Fruit fly (Drosophila melanogaster): Measurements from ENCODE around the gene CG44037.

CG44037 gene

dm6 chr3R:12258437-12258836 lies at the start of gene CG44037, which contains the start of gene svp:
TSS of gene CG44037 (plus strand) at chr3R:12258737.
TSS of gene svp (plus strand) at chr3R:12258737.
- no peak for TF ChIP-seq Sin3A (optimal IDR thresholded peaks at IDR 0.05)
- TF ChIP-seq insv (optimal IDR thresholded peaks at IDR 0.05), result no peak
- TF ChIP-seq ttk (optimal IDR thresholded peaks at IDR 0.05), result no peak

dm6 chr3R:12210260-12210659 lies 48.3 kb upstream of the CG44037 start, which contains the start of gene CG4830:
TSS of gene CG4830 (minus strand) at chr3R:12210360.
- no peak for TF ChIP-seq Sin3A (optimal IDR thresholded peaks at IDR 0.05)
- TF ChIP-seq ttk (optimal IDR thresholded peaks at IDR 0.05), result no peak
- TF ChIP-seq insv (optimal IDR thresholded peaks at IDR 0.05), result no peak
- no peak for TF ChIP-seq Myc (optimal IDR thresholded peaks at IDR 0.05)
- no peak for TF ChIP-seq psq (optimal IDR thresholded peaks at IDR 0.05)
- no peak for TF ChIP-seq h (optimal IDR thresholded peaks at IDR 0.05)

dm6 chr3R:12211552-12211951 lies 47.0 kb upstream of the CG44037 start:
- TF ChIP-seq insv (optimal IDR thresholded peaks at IDR 0.05), result no peak
- TF ChIP-seq ttk (optimal IDR thresholded peaks at IDR 0.05), result no peak
- no peak for TF ChIP-seq Sin3A (optimal IDR thresholded peaks at IDR 0.05)
- no peak for TF ChIP-seq psq (optimal IDR thresholded peaks at IDR 0.05)
- no peak for TF ChIP-seq Myc (optimal IDR thresholded peaks at IDR 0.05)
- TF ChIP-seq h (optimal IDR thresholded peaks at IDR 0.05), result no peak

- TF ChIP-seq h (optimal IDR thresholded peaks at IDR 0.05), result no peak
- no peak for TF ChIP-seq Myc (optimal IDR thresholded peaks at IDR 0.05)
- TF ChIP-seq ttk (optimal IDR thresholded peaks at IDR 0.05), result no peak
- no peak for TF ChIP-seq insv (optimal IDR thresholded peaks at IDR 0.05)
- no peak for TF ChIP-seq Sin3A (optimal IDR thresholded peaks at IDR 0.05)
- no peak for TF ChIP-seq psq (optimal IDR thresholded peaks at IDR 0.05)
These were observed 44.3 kb upstream of the CG44037 start, which contains the start of gene CG14742 for dm6 chr3R:12214201-12214600. TSS of gene CG14742 (plus strand) at chr3R:12214501.

dm6 chr3R:12219497-12219896 lies 39.0 kb upstream of the CG44037 start, which contains the start of gene Cog1:
TSS of gene Cog1 (minus strand) at chr3R:12219686.
- no peak for TF ChIP-seq h (optimal IDR thresholded peaks at IDR 0.05)

dm6 chr3R:12221366-12221916 lies 37.1 kb upstream of the CG44037 start, which contains the start of gene CG4860:
TSS of gene CG4860 (minus strand) at chr3R:12221464.
- TF ChIP-seq Myc (optimal IDR thresholded peaks at IDR 0.05), result no peak
- TF ChIP-seq insv (optimal IDR thresholded peaks at IDR 0.05), result no peak
- TF ChIP-seq Sin3A (optimal IDR thresholded peaks at IDR 0.05), result no peak
- TF ChIP-seq ttk (optimal IDR thresholded peaks at IDR 0.05), result no peak
- no peak for TF ChIP-seq psq (optimal IDR thresholded peaks at IDR 0.05)
- TF ChIP-seq h (optimal IDR thresholded peaks at IDR 0.05), result no peak

- TF ChIP-seq ttk (optimal IDR thresholded peaks at IDR 0.05), result no peak
- no peak for TF ChIP-seq Myc (optimal IDR thresholded peaks at IDR 0.05)
- TF ChIP-seq insv (optimal IDR thresholded peaks at IDR 0.05), result no peak
- no peak for TF ChIP-seq psq (optimal IDR thresholded peaks at IDR 0.05)
- no peak for TF ChIP-seq Sin3A (optimal IDR thresholded peaks at IDR 0.05)
- TF ChIP-seq h (optimal IDR thresholded peaks at IDR 0.05), result no peak
These were observed 36.4 kb upstream of the CG44037 start, which contains the start of gene Rsbp15 for dm6 chr3R:12222093-12222492. TSS of gene Rsbp15 (plus strand) at chr3R:12222387.

dm6 chr3R:12224919-12225318 lies 33.6 kb upstream of the CG44037 start, which contains the start of gene CG17404:
TSS of gene CG17404 (minus strand) at chr3R:12225019.
- TF ChIP-seq Myc (optimal IDR thresholded peaks at IDR 0.05), result no peak
- no peak for TF ChIP-seq insv (optimal IDR thresholded peaks at IDR 0.05)
- TF ChIP-seq h (optimal IDR thresholded peaks at IDR 0.05), result no peak
- TF ChIP-seq ttk (optimal IDR thresholded peaks at IDR 0.05), result no peak

dm6 chr3R:12226239-12226638 lies 32.3 kb upstream of the CG44037 start, which contains the start of gene CG12256:
TSS of gene CG12256 (minus strand) at chr3R:12226339.
- TF ChIP-seq Myc (optimal IDR thresholded peaks at IDR 0.05) (no peak), h (optimal IDR thresholded peaks at IDR 0.05) (no peak), ttk (optimal IDR thresholded peaks at IDR 0.05) (no peak), Sin3A (optimal IDR thresholded peaks at IDR 0.05) (no peak), psq (optimal IDR thresholded peaks at IDR 0.05) (no peak), insv (optimal IDR thresholded peaks at IDR 0.05) (no peak)

- TF ChIP-seq psq (optimal IDR thresholded peaks at IDR 0.05) (no peak), insv (optimal IDR thresholded peaks at IDR 0.05) (no peak), h (optimal IDR thresholded peaks at IDR 0.05) (no peak), Sin3A (optimal IDR thresholded peaks at IDR 0.05) (no peak), ttk (optimal IDR thresholded peaks at IDR 0.05) (no peak), Myc (optimal IDR thresholded peaks at IDR 0.05) (no peak)
These were observed 29.4 kb upstream of the CG44037 start, which contains the start of gene CG3916 for dm6 chr3R:12229113-12229512. TSS of gene CG3916 (plus strand) at chr3R:12229413.

- TF ChIP-seq Sin3A (optimal IDR thresholded peaks at IDR 0.05) (no peak), ttk (optimal IDR thresholded peaks at IDR 0.05) (no peak), insv (optimal IDR thresholded peaks at IDR 0.05) (no peak), psq (optimal IDR thresholded peaks at IDR 0.05) (no peak), h (optimal IDR thresholded peaks at IDR 0.05) (no peak), Myc (optimal IDR thresholded peaks at IDR 0.05) (no peak)
These were observed 25.9 kb upstream of the CG44037 start, which contains the start of gene Pglym87 for dm6 chr3R:12232629-12233028. TSS of gene Pglym87 (minus strand) at chr3R:12232729.

- TF ChIP-seq insv (optimal IDR thresholded peaks at IDR 0.05) (no peak), Myc (optimal IDR thresholded peaks at IDR 0.05) (no peak), psq (optimal IDR thresholded peaks at IDR 0.05) (no peak), Sin3A (optimal IDR thresholded peaks at IDR 0.05) (no peak), ttk (optimal IDR thresholded peaks at IDR 0.05) (no peak), h (optimal IDR thresholded peaks at IDR 0.05) (no peak)
These were observed 24.0 kb upstream of the CG44037 start, which contains the start of gene Cyp313a5 for dm6 chr3R:12234584-12234983. TSS of gene Cyp313a5 (minus strand) at chr3R:12234684.

- TF ChIP-seq h (optimal IDR thresholded peaks at IDR 0.05), result no peak
- no peak for TF ChIP-seq psq (optimal IDR thresholded peaks at IDR 0.05)
These were observed 21.7 kb upstream of the CG44037 start, which contains the start of gene Cyp313a2 for dm6 chr3R:12236804-12237203. TSS of gene Cyp313a2 (minus strand) at chr3R:12236904.
